Fruit fly (Drosophila melanogaster) whole organism, prepupa: ENCODE results near the gene Pxt.

ENCODE experiments used
- Blimp-1 ChIP-seq: fragments of 200-800 bp; sonication (Bioruptor generic); optimal IDR thresholded peaks from 3 replicates; lab custom pipeline; 2017; ENCODE audit warnings: missing biosample characterization, missing genetic modification characterization, mild to moderate bottlenecking, moderate library complexity, missing genetic modification reagents
- CG10631 ChIP-seq: fragments of 200-800 bp; sonication (Bioruptor generic); optimal IDR thresholded peaks from 2 replicates; lab custom pipeline; 2016; ENCODE audit warnings: missing biosample characterization, missing genetic modification characterization
- CG10669 ChIP-seq: fragments of 200-800 bp; sonication (Bioruptor generic); optimal IDR thresholded peaks from 3 replicates; lab custom pipeline; 2018; ENCODE audit warnings: missing biosample characterization, mild to moderate bottlenecking, missing genetic modification characterization, moderate library complexity
- CG11762 ChIP-seq: fragments of 200-800 bp; sonication (Bioruptor generic); optimal IDR thresholded peaks from 3 replicates; lab custom pipeline; 2016; ENCODE audit warnings: missing biosample characterization, missing genetic modification characterization; ENCODE audit not compliant: insufficient read depth
- CG11902 ChIP-seq: fragments of 200-800 bp; sonication (Bioruptor generic); optimal IDR thresholded peaks from 3 replicates; lab custom pipeline; 2016; ENCODE audit warnings: missing biosample characterization, missing genetic modification characterization
- CG15336 ChIP-seq: fragments of 200-800 bp; sonication (Bioruptor generic); IDR thresholded peaks from 2 replicates; pipeline ENCODE4 v1.3.6; 2022; ENCODE audit warnings: missing biosample characterization, missing genetic modification characterization
- CG1621 ChIP-seq: fragments of 200-800 bp; sonication (Bioruptor generic); optimal IDR thresholded peaks from 3 replicates; lab custom pipeline; 2018; ENCODE audit warnings: missing biosample characterization, mild to moderate bottlenecking, missing genetic modification characterization
- CG3032 ChIP-seq: fragments of 200-800 bp; optimal IDR thresholded peaks from 2 replicates; lab custom pipeline; 2019; ENCODE audit warnings: missing biosample characterization, mild to moderate bottlenecking, missing genetic modification characterization, moderate library complexity
- CG31627 ChIP-seq: fragments of 200-800 bp; sonication (Bioruptor generic); optimal IDR thresholded peaks from 3 replicates; lab custom pipeline; 2016; ENCODE audit warnings: missing biosample characterization, missing genetic modification characterization
- CG34406 ChIP-seq: fragments of 200-800 bp; sonication (Bioruptor generic); optimal IDR thresholded peaks from 3 replicates; lab custom pipeline; 2016; ENCODE audit warnings: missing biosample characterization, missing genetic modification characterization
- CG3919 ChIP-seq: fragments of 200-800 bp; sonication (Bioruptor generic); optimal IDR thresholded peaks from 3 replicates; lab custom pipeline; 2016; ENCODE audit warnings: missing biosample characterization, missing genetic modification characterization
- CG4318 ChIP-seq: fragments of 200-800 bp; sonication (Bioruptor generic); optimal IDR thresholded peaks from 3 replicates; lab custom pipeline; 2017; ENCODE audit warnings: missing biosample characterization, mild to moderate bottlenecking, missing genetic modification characterization
- CG6276 ChIP-seq: fragments of 200-800 bp; sonication (Bioruptor generic); optimal IDR thresholded peaks from 2 replicates; lab custom pipeline; 2017; ENCODE audit warnings: missing biosample characterization, mild to moderate bottlenecking, missing genetic modification characterization
- CG6792 ChIP-seq: fragments of 200-800 bp; sonication (Bioruptor generic); optimal IDR thresholded peaks from 3 replicates; lab custom pipeline; 2016; ENCODE audit warnings: missing biosample characterization, missing genetic modification characterization
- CG6854 ChIP-seq: fragments of 200-800 bp; sonication (Bioruptor generic); optimal IDR thresholded peaks from 2 replicates; lab custom pipeline; 2017; ENCODE audit warnings: missing biosample characterization, mild to moderate bottlenecking, missing genetic modification characterization
- CG7368 ChIP-seq: fragments of 200-800 bp; sonication (Bioruptor generic); optimal IDR thresholded peaks from 3 replicates; lab custom pipeline; 2016; ENCODE audit warnings: missing biosample characterization, missing genetic modification characterization
- CG8119 ChIP-seq: fragments of 200-800 bp; sonication (Bioruptor generic); IDR thresholded peaks from 3 replicates; pipeline ENCODE4 v1.3.6; 2022; ENCODE audit warnings: missing biosample characterization, missing genetic modification characterization
- CG8319 ChIP-seq: fragments of 200-800 bp; sonication (Bioruptor generic); optimal IDR thresholded peaks from 3 replicates; lab custom pipeline; 2016; ENCODE audit warnings: missing biosample characterization, missing genetic modification characterization
- CG8632 ChIP-seq: fragments of 200-800 bp; sonication (Bioruptor generic); optimal IDR thresholded peaks from 3 replicates; lab custom pipeline; 2016; ENCODE audit warnings: missing biosample characterization, missing genetic modification characterization
- CG9139 ChIP-seq: fragments of 200-800 bp; sonication (Bioruptor generic); optimal IDR thresholded peaks from 3 replicates; lab custom pipeline; 2017; ENCODE audit warnings: missing biosample characterization, mild to moderate bottlenecking, missing genetic modification characterization
- Eip93F ChIP-seq: fragments of 200-800 bp; sonication (Bioruptor generic); optimal IDR thresholded peaks from 2 replicates; lab custom pipeline; 2016; ENCODE audit warnings: missing biosample characterization, mild to moderate bottlenecking, missing genetic modification characterization
- Ets21C ChIP-seq: fragments of 200-800 bp; sonication (Bioruptor generic); optimal IDR thresholded peaks from 3 replicates; lab custom pipeline; 2016; ENCODE audit warnings: missing biosample characterization, missing genetic modification characterization
- Ets96B ChIP-seq: fragments of 200-800 bp; optimal IDR thresholded peaks from 2 replicates; lab custom pipeline; 2019; ENCODE audit warnings: missing biosample characterization, mild to moderate bottlenecking, missing genetic modification characterization, moderate library complexity
- Gug ChIP-seq: fragments of 200-800 bp; sonication (Bioruptor generic); IDR thresholded peaks from 2 replicates; pipeline ENCODE4 v1.3.6; 2022; ENCODE audit warnings: missing biosample characterization, missing genetic modification characterization
- Hr38 ChIP-seq: sonication (Bioruptor generic); optimal IDR thresholded peaks from 2 replicates; lab custom pipeline; 2016; ENCODE audit warnings: missing biosample characterization, missing genetic modification characterization
- Hr39 ChIP-seq: fragments of 200-800 bp; sonication (Bioruptor generic); optimal IDR thresholded peaks from 2 replicates; lab custom pipeline; 2016; ENCODE audit warnings: missing biosample characterization, missing genetic modification characterization
- Lpt ChIP-seq: fragments of 200-800 bp; sonication (Bioruptor generic); optimal IDR thresholded peaks from 3 replicates; lab custom pipeline; 2016; ENCODE audit warnings: missing biosample characterization, missing genetic modification characterization
- Met ChIP-seq: fragments of 200-800 bp; sonication (Bioruptor generic); optimal IDR thresholded peaks from 3 replicates; lab custom pipeline; 2016; ENCODE audit warnings: missing biosample characterization, missing genetic modification characterization
- OdsH ChIP-seq: fragments of 200-800 bp; sonication (Bioruptor generic); optimal IDR thresholded peaks from 3 replicates; lab custom pipeline; 2016; ENCODE audit warnings: missing biosample characterization, missing genetic modification characterization
- Smox ChIP-seq: fragments of 200-800 bp; sonication (Bioruptor generic); optimal IDR thresholded peaks from 3 replicates; lab custom pipeline; 2016; ENCODE audit warnings: missing biosample characterization, missing genetic modification characterization
- Sox15 ChIP-seq: fragments of 200-800 bp; sonication (Bioruptor generic); optimal IDR thresholded peaks from 3 replicates; lab custom pipeline; 2016; ENCODE audit warnings: missing biosample characterization, missing genetic modification characterization
- achi ChIP-seq: fragments of 200-800 bp; sonication (Bioruptor generic); optimal IDR thresholded peaks from 3 replicates; lab custom pipeline; 2016; ENCODE audit warnings: missing biosample characterization, missing genetic modification characterization
- acj6 ChIP-seq: fragments of 200-800 bp; sonication (Bioruptor generic); optimal IDR thresholded peaks from 3 replicates; lab custom pipeline; 2016; ENCODE audit warnings: missing biosample characterization, missing genetic modification characterization
- dac ChIP-seq: fragments of 200-800 bp; sonication (Bioruptor generic); optimal IDR thresholded peaks from 2 replicates; lab custom pipeline; 2017; ENCODE audit warnings: missing biosample characterization, mild to moderate bottlenecking, missing genetic modification characterization
- dsx ChIP-seq: fragments of 200-800 bp; optimal IDR thresholded peaks from 3 replicates; lab custom pipeline; 2019; ENCODE audit warnings: missing biosample characterization, mild to moderate bottlenecking, missing genetic modification characterization, moderate library complexity; ENCODE audit not compliant: poor library complexity, severe bottlenecking
- esn ChIP-seq: fragments of 200-800 bp; sonication (Bioruptor generic); optimal IDR thresholded peaks from 2 replicates; lab custom pipeline; 2016; ENCODE audit warnings: missing biosample characterization, mild to moderate bottlenecking, missing genetic modification characterization, moderate library complexity
- fd59A ChIP-seq: fragments of 200-800 bp; sonication (Bioruptor generic); optimal IDR thresholded peaks from 2 replicates; lab custom pipeline; 2017; ENCODE audit warnings: missing biosample characterization, mild to moderate bottlenecking, missing genetic modification characterization, missing genetic modification reagents
- fd85E ChIP-seq: fragments of 200-800 bp; sonication (Bioruptor generic); optimal IDR thresholded peaks from 3 replicates; lab custom pipeline; 2016; ENCODE audit warnings: missing biosample characterization, missing genetic modification characterization
- fkh ChIP-seq: fragments of 200-800 bp; sonication (Bioruptor generic); optimal IDR thresholded peaks from 3 replicates; lab custom pipeline; 2017; ENCODE audit warnings: missing biosample characterization, mild to moderate bottlenecking, missing genetic modification characterization, moderate library complexity
- lz ChIP-seq: fragments of 200-800 bp; sonication (Bioruptor generic); optimal IDR thresholded peaks from 3 replicates; lab custom pipeline; 2016; ENCODE audit warnings: missing biosample characterization, missing genetic modification characterization
- net ChIP-seq: fragments of 200-800 bp; sonication (Bioruptor generic); optimal IDR thresholded peaks from 3 replicates; lab custom pipeline; 2016; ENCODE audit warnings: missing biosample characterization, missing genetic modification characterization
- salr ChIP-seq, 2 experiments: fragments of 200-800 bp; sonication (Bioruptor generic); optimal IDR thresholded peaks; 3 replicates each; lab custom pipeline; 2016 to 2018; ENCODE audit warnings: missing biosample characterization in 2 of 2, missing genetic modification characterization in 2 of 2, mild to moderate bottlenecking in 1 of 2
- spab ChIP-seq: fragments of 200-800 bp; sonication (Bioruptor generic); optimal IDR thresholded peaks from 2 replicates; lab custom pipeline; 2017; ENCODE audit warnings: missing biosample characterization, mild to moderate bottlenecking, missing genetic modification characterization, missing genetic modification reagents
- svp ChIP-seq: fragments of 200-800 bp; sonication (Bioruptor generic); peaks from one replicate; lab custom pipeline; 2016; ENCODE audit warnings: missing biosample characterization, missing genetic modification characterization
- topi ChIP-seq: fragments of 200-800 bp; sonication (Bioruptor generic); optimal IDR thresholded peaks from 3 replicates; lab custom pipeline; 2016; ENCODE audit warnings: missing biosample characterization, missing genetic modification characterization

The Pxt gene

dm6 chr3R:17679368-17679997, 39.8 kb upstream of the Pxt start (continued):
- TF ChIP-seq lz (GFP tag; lab: Kevin White, UChicago) (peak; percentile 91), dac (GFP tag; lab: Kevin White, UChicago) (peak; percentile 45), CG11902 (peak; percentile 55), OdsH (GFP tag; lab: Kevin White, UChicago) (peak; percentile 91), CG9139 (GFP tag; lab: Kevin White, UChicago) (peak; percentile 19), CG6792 (GFP tag; lab: Kevin White, UChicago) (peak; percentile 87), esn (peak; percentile 95), CG8119 (peak; percentile 91), CG8319 (peak; percentile 69), CG6854 (GFP tag; lab: Kevin White, UChicago) (peak; percentile 89), CG8632 (peak; percentile 83), achi (GFP tag; lab: Kevin White, UChicago) (peak; percentile 90), Smox (GFP tag; lab: Kevin White, UChicago) (peak; percentile 91), CG15336 (GFP tag; lab: Robert Waterston, UW) (peak; percentile 90), CG11762 (GFP tag; lab: Kevin White, UChicago) (peak; percentile 86), CG6276 (GFP tag; lab: Kevin White, UChicago) (no peak), CG3032 (tag; lab: Kevin White, UChicago) (peak; percentile 80), Ets96B (tag; lab: Kevin White, UChicago) (peak; percentile 80), fd59A (peak; percentile 77), salr (GFP tag; optimal IDR thresholded peaks at IDR 0.05; lab: Kevin White, UChicago) (peak; percentile 56 to 92), fkh (GFP tag; lab: Kevin White, UChicago) (no peak), fd85E (GFP tag; lab: Kevin White, UChicago) (peak; percentile 39), CG34406 (GFP tag; lab: Kevin White, UChicago) (peak; percentile 88), CG1621 (peak; percentile 53), CG4318 (GFP tag; lab: Kevin White, UChicago) (no peak), Gug (GFP tag; lab: Robert Waterston, UW) (peak; percentile 70), Hr39 (peak; percentile 84), spab (GFP tag; lab: Kevin White, UChicago) (peak; percentile 80), topi (peak; percentile 92), dsx (peak; percentile 85), Met (GFP tag; lab: Kevin White, UChicago) (peak; percentile 92), Ets21C (GFP tag; lab: Kevin White, UChicago) (peak; percentile 78)

dm6 chr3R:17680268-17680638, 39.0 kb upstream of the Pxt start:
- TF ChIP-seq svp (peak; percentile 75), Blimp-1 (GFP tag; lab: Kevin White, UChicago) (peak; percentile 11), CG8319 (no peak)

dm6 chr3R:17680639-17681302, 38.5 kb upstream of the Pxt start:
- TF ChIP-seq CG4318 (GFP tag; lab: Kevin White, UChicago) (no peak), Hr38 (GFP tag; lab: Kevin White, UChicago) (no peak), Smox (GFP tag; lab: Kevin White, UChicago) (peak; percentile 69), CG10669 (GFP tag; lab: Kevin White, UChicago) (no peak), CG11762 (GFP tag; lab: Kevin White, UChicago) (peak; percentile 36), achi (GFP tag; lab: Kevin White, UChicago) (peak; percentile 57), dac (GFP tag; lab: Kevin White, UChicago) (peak; percentile 40), net (GFP tag; lab: Kevin White, UChicago) (peak; percentile 53), spab (GFP tag; lab: Kevin White, UChicago) (no peak), CG1621 (no peak), Sox15 (GFP tag; lab: Kevin White, UChicago) (peak; percentile 31), CG3032 (tag; lab: Kevin White, UChicago) (peak; percentile 11), Hr39 (peak; percentile 28), Lpt (GFP tag; lab: Kevin White, UChicago) (peak; percentile 24), acj6 (GFP tag; lab: Kevin White, UChicago) (peak; percentile 39), CG10631 (no peak), CG3919 (GFP tag; lab: Kevin White, UChicago) (peak; percentile 10), Ets96B (tag; lab: Kevin White, UChicago) (peak; percentile 3), CG31627 (peak; percentile 12), Eip93F (GFP tag; lab: Kevin White, UChicago) (peak; percentile 27), CG8319 (no peak), OdsH (GFP tag; lab: Kevin White, UChicago) (peak; percentile 53), CG9139 (GFP tag; lab: Kevin White, UChicago) (no peak), fkh (GFP tag; lab: Kevin White, UChicago) (no peak), Ets21C (GFP tag; lab: Kevin White, UChicago) (peak; percentile 38), CG7368 (GFP tag; lab: Kevin White, UChicago) (peak; percentile 7)
